Fruit fly (Drosophila melanogaster) whole organism, embryonic: ENCODE measurements around the gene CG42819.

Experiments
- Abd-B ChIP-seq: fragments of 200-800 bp; sonication (Bioruptor generic); optimal IDR thresholded peaks from 2 replicates; lab custom pipeline; 2018; ENCODE audit warnings: missing biosample characterization, mild to moderate bottlenecking, missing genetic modification characterization, moderate library complexity
- Bgb ChIP-seq: fragments of 200-800 bp; sonication (Bioruptor generic); IDR thresholded peaks from 2 replicates; pipeline ENCODE4 v1.3.6; 2022; ENCODE audit warnings: missing biosample characterization, missing genetic modification characterization; ENCODE audit not compliant: partially characterized antibody
- CG13424 ChIP-seq: fragments of 200-800 bp; sonication (Bioruptor generic); optimal IDR thresholded peaks from 2 replicates; lab custom pipeline; 2019; ENCODE audit warnings: missing biosample characterization, mild to moderate bottlenecking, missing genetic modification characterization, moderate library complexity
- CG15269 ChIP-seq: fragments of 200-800 bp; sonication (Bioruptor generic); optimal IDR thresholded peaks from 2 replicates; lab custom pipeline; 2018; ENCODE audit warnings: missing biosample characterization, mild to moderate bottlenecking, missing genetic modification characterization, moderate library complexity
- CG16813 ChIP-seq: fragments of 200-800 bp; sonication (Bioruptor generic); IDR thresholded peaks from 3 replicates; pipeline ENCODE4 v1.3.6; 2022; ENCODE audit warnings: missing biosample characterization, missing genetic modification characterization; ENCODE audit not compliant: partially characterized antibody
- CG17829 ChIP-seq: fragments of 200-800 bp; optimal IDR thresholded peaks from 2 replicates; lab custom pipeline; 2019; ENCODE audit warnings: missing biosample characterization, mild to moderate bottlenecking, missing genetic modification characterization, moderate library complexity
- CG30431 ChIP-seq: fragments of 200-800 bp; sonication (Bioruptor generic); optimal IDR thresholded peaks from 2 replicates; lab custom pipeline; 2017; ENCODE audit warnings: missing biosample characterization, missing genetic modification characterization
- CG3065 ChIP-seq: fragments of 200-800 bp; sonication (Bioruptor generic); optimal IDR thresholded peaks from 2 replicates; lab custom pipeline; 2016; ENCODE audit warnings: missing biosample characterization, missing genetic modification characterization
- CG3163 ChIP-seq: fragments of 200-800 bp; sonication (Bioruptor generic); optimal IDR thresholded peaks from 3 replicates; lab custom pipeline; 2016; ENCODE audit warnings: missing biosample characterization, missing genetic modification characterization
- CG34376 ChIP-seq: fragments of 200-800 bp; sonication (Bioruptor generic); optimal IDR thresholded peaks from 2 replicates; lab custom pipeline; 2018; ENCODE audit warnings: missing biosample characterization, mild to moderate bottlenecking, missing genetic modification characterization
- CG34422 ChIP-seq: fragments of 200-800 bp; sonication (Bioruptor generic); IDR thresholded peaks from 3 replicates; pipeline ENCODE4 v1.3.6; 2022; ENCODE audit warnings: missing biosample characterization, missing genetic modification characterization
- CG3847 ChIP-seq: fragments of 200-800 bp; sonication (Bioruptor generic); IDR thresholded peaks from 2 replicates; pipeline ENCODE4 v1.3.6; 2022; ENCODE audit warnings: missing biosample characterization, missing genetic modification characterization
- CG42726 ChIP-seq: fragments of 200-800 bp; sonication (Bioruptor generic); IDR thresholded peaks from 2 replicates; pipeline ENCODE4 v1.3.6; 2022; ENCODE audit warnings: missing biosample characterization, missing genetic modification characterization; ENCODE audit not compliant: partially characterized antibody
- CG4707 ChIP-seq: fragments of 200-800 bp; sonication (Bioruptor generic); optimal IDR thresholded peaks from 2 replicates; lab custom pipeline; 2018; ENCODE audit warnings: missing biosample characterization, mild to moderate bottlenecking, missing genetic modification characterization, moderate library complexity
- CG5245 ChIP-seq: fragments of 200-800 bp; sonication (Bioruptor generic); optimal IDR thresholded peaks from 3 replicates; lab custom pipeline; 2016; ENCODE audit warnings: missing biosample characterization, missing genetic modification characterization
- CG7556 ChIP-seq: fragments of 200-800 bp; sonication (Bioruptor generic); optimal IDR thresholded peaks from 2 replicates; lab custom pipeline; 2017; ENCODE audit warnings: missing biosample characterization, mild to moderate bottlenecking, missing genetic modification characterization
- CG7839 ChIP-seq: fragments of 200-800 bp; sonication (Bioruptor generic); optimal IDR thresholded peaks from 3 replicates; lab custom pipeline; 2018; ENCODE audit warnings: missing biosample characterization, mild to moderate bottlenecking, missing genetic modification characterization, moderate library complexity
- CG7963 ChIP-seq: fragments of 200-800 bp; sonication (Bioruptor generic); IDR thresholded peaks from 3 replicates; pipeline ENCODE4 v1.3.6; 2022; ENCODE audit warnings: missing biosample characterization, missing genetic modification characterization; ENCODE audit not compliant: partially characterized antibody
- CG8478 ChIP-seq: fragments of >200 bp; optimal IDR thresholded peaks from 2 replicates; lab custom pipeline; 2018
- CG8924 ChIP-seq: fragments of 200-800 bp; optimal IDR thresholded peaks from 3 replicates; lab custom pipeline; 2019; ENCODE audit warnings: missing biosample characterization, mild to moderate bottlenecking, missing genetic modification characterization, moderate library complexity
- CG8944 ChIP-seq: fragments of 200-800 bp; sonication (Bioruptor generic); optimal IDR thresholded peaks from 3 replicates; lab custom pipeline; 2016; ENCODE audit warnings: missing biosample characterization, missing genetic modification characterization
- CrebB ChIP-seq: fragments of 200-800 bp; sonication (Bioruptor generic); optimal IDR thresholded peaks from 3 replicates; lab custom pipeline; 2018; ENCODE audit warnings: missing biosample characterization, mild to moderate bottlenecking, missing genetic modification characterization
- D19A ChIP-seq: fragments of 200-800 bp; optimal IDR thresholded peaks from 3 replicates; lab custom pipeline; 2019; ENCODE audit warnings: missing biosample characterization, mild to moderate bottlenecking, missing genetic modification characterization, moderate library complexity
- ERR ChIP-seq: fragments of 200-800 bp; sonication (Bioruptor generic); optimal IDR thresholded peaks from 2 replicates; lab custom pipeline; 2016; ENCODE audit warnings: missing biosample characterization, missing genetic modification characterization
- Eip74EF ChIP-seq, 2 experiments: fragments of 200-800 bp in 1 of 2; fragments of >200 bp in 1 of 2; sonication (Bioruptor generic) in 1 of 2; optimal IDR thresholded peaks; 2 replicates each; lab custom pipeline; 2017 to 2019; ENCODE audit warnings: missing biosample characterization in 2 of 2, missing genetic modification characterization in 2 of 2, mild to moderate bottlenecking in 1 of 2, moderate library complexity in 1 of 2
- Ets65A ChIP-seq: fragments of 200-800 bp; sonication (Bioruptor generic); peaks from one replicate; lab custom pipeline; 2016; ENCODE audit warnings: missing biosample characterization, missing genetic modification characterization
- Gsc ChIP-seq: fragments of 200-800 bp; sonication (Bioruptor generic); IDR thresholded peaks from 2 replicates; pipeline ENCODE4 v1.3.6; 2022; ENCODE audit warnings: missing biosample characterization, missing genetic modification characterization
- H2.0 ChIP-seq: fragments of 200-800 bp; sonication (Bioruptor generic); IDR thresholded peaks from 2 replicates; pipeline ENCODE4 v1.3.6; 2022; ENCODE audit warnings: missing biosample characterization, missing genetic modification characterization
- Hey ChIP-seq: fragments of 200-800 bp; sonication (Bioruptor generic); optimal IDR thresholded peaks from 3 replicates; lab custom pipeline; 2018; ENCODE audit warnings: missing biosample characterization, mild to moderate bottlenecking, missing genetic modification characterization
- Hmr ChIP-seq: fragments of 200-800 bp; sonication (Bioruptor generic); optimal IDR thresholded peaks from 3 replicates; lab custom pipeline; 2017; ENCODE audit warnings: mild to moderate bottlenecking, missing biosample characterization, missing genetic modification reagents, missing genetic modification characterization
- Hmx ChIP-seq: fragments of 200-800 bp; sonication (Bioruptor generic); optimal IDR thresholded peaks from 2 replicates; lab custom pipeline; 2016; ENCODE audit warnings: missing biosample characterization, missing genetic modification characterization
- MBD-R2 ChIP-seq: fragments of 200-800 bp; sonication (Bioruptor generic); IDR thresholded peaks from 2 replicates; pipeline ENCODE4 v1.3.6; 2022; ENCODE audit warnings: missing biosample characterization, missing genetic modification characterization
- Max ChIP-seq: fragments of 200-800 bp; sonication (Bioruptor generic); optimal IDR thresholded peaks from 2 replicates; lab custom pipeline; 2016; ENCODE audit warnings: missing biosample characterization, mild to moderate bottlenecking, missing genetic modification characterization
- NC2β ChIP-seq: fragments of 200-800 bp; sonication (Bioruptor generic); optimal IDR thresholded peaks from 2 replicates; lab custom pipeline; 2016; ENCODE audit warnings: missing biosample characterization, missing genetic modification characterization
- Spps ChIP-seq: fragments of 200-800 bp; sonication (Bioruptor generic); optimal IDR thresholded peaks from 2 replicates; lab custom pipeline; 2018; ENCODE audit warnings: missing biosample characterization, mild to moderate bottlenecking, missing genetic modification characterization
- TFAM ChIP-seq: fragments of 200-800 bp; sonication (Bioruptor generic); optimal IDR thresholded peaks from 2 replicates; lab custom pipeline; 2017; ENCODE audit warnings: missing biosample characterization, missing genetic modification characterization, inconsistent platforms
- ap ChIP-seq: fragments of 200-800 bp; sonication (Bioruptor generic); IDR thresholded peaks from 2 replicates; pipeline ENCODE4 v1.3.6; 2022; ENCODE audit warnings: missing biosample characterization, missing genetic modification characterization
- ara ChIP-seq: fragments of 200-800 bp; sonication (Bioruptor generic); IDR thresholded peaks from 2 replicates; pipeline ENCODE4 v1.3.6; 2022; ENCODE audit warnings: missing biosample characterization, missing genetic modification characterization
- bcd ChIP-seq: fragments of 200-800 bp; sonication (Bioruptor generic); optimal IDR thresholded peaks from 2 replicates; lab custom pipeline; 2017; ENCODE audit warnings: missing biosample characterization, mild to moderate bottlenecking, missing genetic modification characterization
- br ChIP-seq: fragments of >200 bp; optimal IDR thresholded peaks from 2 replicates; lab custom pipeline; 2017
- caup ChIP-seq: fragments of 200-800 bp; sonication (Bioruptor generic); optimal IDR thresholded peaks from 3 replicates; lab custom pipeline; 2017; ENCODE audit warnings: missing biosample characterization, mild to moderate bottlenecking, missing genetic modification characterization, moderate library complexity; ENCODE audit not compliant: severe bottlenecking
- crc ChIP-seq: fragments of 200-800 bp; sonication (Bioruptor generic); optimal IDR thresholded peaks from 2 replicates; lab custom pipeline; 2016; ENCODE audit warnings: missing biosample characterization, missing genetic modification characterization
- fd64A ChIP-seq: fragments of 200-800 bp; sonication (Bioruptor generic); optimal IDR thresholded peaks from 3 replicates; lab custom pipeline; 2018; ENCODE audit warnings: missing biosample characterization, mild to moderate bottlenecking, missing genetic modification characterization
- hkb ChIP-seq, 2 experiments: fragments of 200-800 bp in 1 of 2; fragments of >200 bp in 1 of 2; sonication (Bioruptor generic) in 1 of 2; IDR thresholded peaks in 1 of 2; optimal IDR thresholded peaks in 1 of 2; 2 replicates each; pipeline versions ENCODE4 v1.3.6 to Lab custom; 2017 to 2022; ENCODE audit warnings: missing biosample characterization in 1 of 2, missing genetic modification characterization in 1 of 2
- peb ChIP-seq: fragments of 200-800 bp; sonication (Bioruptor generic); IDR thresholded peaks from 2 replicates; pipeline ENCODE4 v1.3.6; 2022; ENCODE audit warnings: missing biosample characterization, missing genetic modification characterization
- pnt ChIP-seq: fragments of 200-800 bp; sonication (Bioruptor generic); optimal IDR thresholded peaks from 3 replicates; lab custom pipeline; 2016; ENCODE audit warnings: missing biosample characterization, missing genetic modification characterization
- prd ChIP-seq, 3 experiments: fragments of >200 bp in 2 of 3; fragments of 200-800 bp in 1 of 3; sonication (Bioruptor generic) in 1 of 3; optimal IDR thresholded peaks in 2 of 3; IDR thresholded peaks in 1 of 3; 2 replicates in 2 of 3; 3 replicates in 1 of 3; pipeline versions ENCODE4 v1.3.6 to Lab custom; 2017 to 2022; ENCODE audit warnings: missing biosample characterization in 1 of 3, missing genetic modification characterization in 1 of 3
- pros ChIP-seq: fragments of 200-800 bp; sonication (Bioruptor generic); optimal IDR thresholded peaks from 3 replicates; lab custom pipeline; 2019; ENCODE audit warnings: missing biosample characterization, mild to moderate bottlenecking, missing genetic modification characterization, moderate library complexity

CG42819 gene

DNA sequence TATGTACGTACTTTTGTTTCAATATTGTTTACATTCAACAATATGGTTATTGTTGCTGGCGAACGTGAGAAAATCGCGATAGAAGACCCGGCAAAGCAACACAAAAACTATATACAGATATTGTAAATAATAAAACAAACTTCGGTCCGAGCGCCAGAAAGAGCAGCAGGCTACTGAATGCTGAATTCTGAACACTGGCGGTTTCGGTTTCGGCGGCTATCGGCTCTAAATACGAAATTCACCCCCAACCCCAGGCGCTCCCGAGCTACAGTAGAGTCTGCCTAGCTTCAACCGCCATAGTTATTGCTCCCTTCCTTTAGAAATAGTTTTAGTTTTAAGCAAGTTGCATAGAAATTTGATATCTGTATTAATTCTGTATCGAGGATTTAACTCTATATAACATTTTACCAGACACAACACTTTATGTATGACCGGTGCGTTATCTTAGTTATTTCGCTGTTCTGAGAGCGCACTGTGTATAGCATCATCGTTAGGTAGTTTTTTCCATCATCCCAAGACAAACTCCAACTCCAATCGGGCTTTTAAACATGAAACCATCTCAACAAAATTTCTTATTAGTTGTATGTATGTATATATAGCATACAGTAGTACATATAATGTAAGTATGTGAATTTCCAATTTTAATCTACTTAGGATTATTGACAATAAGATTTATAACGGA is 26.7 kb downstream of the CG42819 start, which contains the start of gene CG7627 (continued):
- TF ChIP-seq CG17829 (tag; lab: Kevin White, UChicago) (peak; percentile 72), pros (GFP tag; lab: Kevin White, UChicago) (no peak), Hmx (GFP tag; lab: Kevin White, UChicago) (peak; percentile 20), NC2β (GFP tag; lab: Kevin White, UChicago) (peak; percentile 49), CG3163 (peak; percentile 40), caup (GFP tag; lab: Kevin White, UChicago) (peak; percentile 73), CG3847 (GFP tag; lab: Robert Waterston, UW) (peak; percentile 74), CG5245 (GFP tag; lab: Kevin White, UChicago) (peak; percentile 61), CG8924 (tag; lab: Kevin White, UChicago) (peak; percentile 61), Abd-B (GFP tag; lab: Kevin White, UChicago) (peak; percentile 47), Hey (tag; lab: Kevin White, UChicago) (no peak), CG13424 (tag; lab: Kevin White, UChicago) (peak; percentile 78), CrebB (peak; percentile 64), CG34376 (GFP tag; lab: Kevin White, UChicago) (peak; percentile 76), br (lab: Kevin White, UChicago) (no peak), D19A (tag; lab: Kevin White, UChicago) (peak; percentile 33), MBD-R2 (GFP tag; lab: Robert Waterston, UW) (no peak; the same call in 1 of the 2 replicates), Ets65A (GFP tag; lab: Kevin White, UChicago) (peak; percentile 97), prd (optimal IDR thresholded peaks at IDR 0.05; lab: Kevin White, UChicago) (no peak), prd (GFP tag; IDR thresholded peaks at IDR 0.05; lab: Robert Waterston, UW) (peak; percentile 81), CG42726 (GFP tag; lab: Robert Waterston, UW) (0 out of 2 replicates have a peak, but pooled peaks have one; percentile 42), CG7839 (tag; lab: Kevin White, UChicago) (peak; percentile 80), H2.0 (GFP tag; lab: Robert Waterston, UW) (peak; percentile 66), pnt (peak; percentile 59), Eip74EF (GFP tag; optimal IDR thresholded peaks at IDR 0.05; lab: Kevin White, UChicago) (peak in 1 of 2 experiments; percentile 41), Gsc (no peak), crc (GFP tag; lab: Kevin White, UChicago) (peak; percentile 68), fd64A (GFP tag; lab: Kevin White, UChicago) (no peak), Hmr (GFP tag; lab: Kevin White, UChicago) (peak; percentile 84), CG30431 (GFP tag; lab: Kevin White, UChicago) (peak; percentile 11), Spps (tag; lab: Kevin White, UChicago) (no peak), ara (GFP tag; lab: Robert Waterston, UW) (peak; percentile 71), ap (GFP tag; lab: Robert Waterston, UW) (0 out of 2 replicates have a peak, but pooled peaks have one; percentile 51), CG34422 (peak; percentile 79), TFAM (GFP tag; lab: Kevin White, UChicago) (no peak), peb (GFP tag; lab: Robert Waterston, UW) (peak; percentile 65), ERR (GFP tag; lab: Kevin White, UChicago) (peak; percentile 63), CG7556 (GFP tag; lab: Kevin White, UChicago) (peak; percentile 85), Max (GFP tag; lab: Kevin White, UChicago) (peak; percentile 47), CG8944 (GFP tag; lab: Kevin White, UChicago) (peak; percentile 75), CG8478 (lab: Kevin White, UChicago) (no peak), CG4707 (GFP tag; lab: Kevin White, UChicago) (peak; percentile 37), hkb (optimal IDR thresholded peaks at IDR 0.05; lab: Kevin White, UChicago) (no peak), hkb (GFP tag; IDR thresholded peaks at IDR 0.05; lab: Robert Waterston, UW) (peak; percentile 84), CG16813 (no peak), CG15269 (tag; lab: Kevin White, UChicago) (peak; percentile 76), bcd (GFP tag; lab: Kevin White, UChicago) (peak; percentile 72), CG3065 (GFP tag; lab: Kevin White, UChicago) (no peak), Bgb (GFP tag; lab: Robert Waterston, UW) (peak; percentile 38; the same call in 1 of the 2 replicates), CG7963 (GFP tag; lab: Robert Waterston, UW) (no peak)
